Fruit fly (Drosophila melanogaster) whole organism, embryonic: ENCODE results near the gene CG46042.

ENCODE experiments used
- Atf-2 ChIP-seq: fragments of 200-800 bp; sonication (Bioruptor generic); optimal IDR thresholded peaks from 2 replicates; lab custom pipeline; 2016; ENCODE audit warnings: missing biosample characterization, missing genetic modification characterization
- CG10147 ChIP-seq: fragments of 200-800 bp; sonication (Bioruptor generic); optimal IDR thresholded peaks from 2 replicates; lab custom pipeline; 2019; ENCODE audit warnings: missing biosample characterization, mild to moderate bottlenecking, missing genetic modification characterization, moderate library complexity
- CG10209 ChIP-seq: fragments of 200-800 bp; sonication (Bioruptor generic); optimal IDR thresholded peaks from 3 replicates; lab custom pipeline; 2017; ENCODE audit warnings: missing biosample characterization, mild to moderate bottlenecking, missing genetic modification characterization, missing genetic modification reagents
- CG10274 ChIP-seq: fragments of 200-800 bp; sonication (Bioruptor generic); optimal IDR thresholded peaks from 3 replicates; lab custom pipeline; 2017; ENCODE audit warnings: missing biosample characterization, mild to moderate bottlenecking, missing genetic modification characterization
- CG10366 ChIP-seq: fragments of 200-800 bp; sonication (Bioruptor generic); IDR thresholded peaks from 2 replicates; pipeline ENCODE4 v1.3.6; 2022; ENCODE audit warnings: missing biosample characterization, missing genetic modification characterization
- CG12942 ChIP-seq: fragments of 200-800 bp; sonication (Bioruptor generic); optimal IDR thresholded peaks from 3 replicates; lab custom pipeline; 2016; ENCODE audit warnings: missing biosample characterization, missing genetic modification characterization
- CG14014 ChIP-seq: fragments of 200-800 bp; sonication (Bioruptor generic); IDR thresholded peaks from 2 replicates; pipeline ENCODE4 v1.3.6; 2022; ENCODE audit warnings: missing biosample characterization, missing genetic modification characterization
- CG15269 ChIP-seq: fragments of 200-800 bp; sonication (Bioruptor generic); optimal IDR thresholded peaks from 2 replicates; lab custom pipeline; 2018; ENCODE audit warnings: missing biosample characterization, mild to moderate bottlenecking, missing genetic modification characterization, moderate library complexity
- CG15696 ChIP-seq: fragments of 200-800 bp; sonication (Bioruptor generic); optimal IDR thresholded peaks from 2 replicates; lab custom pipeline; 2019; ENCODE audit warnings: missing biosample characterization, mild to moderate bottlenecking, missing genetic modification characterization, moderate library complexity
- CG16815 ChIP-seq: fragments of 200-800 bp; sonication (Bioruptor generic); optimal IDR thresholded peaks from 3 replicates; lab custom pipeline; 2017; ENCODE audit warnings: missing biosample characterization, mild to moderate bottlenecking, missing genetic modification characterization
- CG1832 ChIP-seq: fragments of 200-800 bp; sonication (Bioruptor generic); optimal IDR thresholded peaks from 2 replicates; lab custom pipeline; 2017; ENCODE audit warnings: missing biosample characterization, mild to moderate bottlenecking, missing genetic modification characterization, inconsistent platforms
- CG2678 ChIP-seq: fragments of 200-800 bp; sonication (Bioruptor generic); optimal IDR thresholded peaks from 3 replicates; lab custom pipeline; 2019; ENCODE audit warnings: missing biosample characterization, mild to moderate bottlenecking, missing genetic modification characterization, moderate library complexity
- CG30431 ChIP-seq: fragments of 200-800 bp; sonication (Bioruptor generic); optimal IDR thresholded peaks from 2 replicates; lab custom pipeline; 2017; ENCODE audit warnings: missing biosample characterization, missing genetic modification characterization
- CG33213 ChIP-seq: fragments of 200-800 bp; sonication (Bioruptor generic); optimal IDR thresholded peaks from 3 replicates; lab custom pipeline; 2016; ENCODE audit warnings: missing biosample characterization, missing genetic modification characterization
- CG4820 ChIP-seq: fragments of 200-800 bp; sonication (Bioruptor generic); optimal IDR thresholded peaks from 3 replicates; lab custom pipeline; 2016; ENCODE audit warnings: missing biosample characterization, missing genetic modification characterization
- CG6175 ChIP-seq: fragments of 200-800 bp; sonication (Bioruptor generic); IDR thresholded peaks from 3 replicates; pipeline ENCODE4 v1.3.6; 2022; ENCODE audit warnings: missing biosample characterization, missing genetic modification characterization
- CG7271 ChIP-seq: fragments of 200-800 bp; sonication (Bioruptor generic); optimal IDR thresholded peaks from 2 replicates; lab custom pipeline; 2018; ENCODE audit warnings: missing biosample characterization, mild to moderate bottlenecking, missing genetic modification characterization, moderate library complexity
- CG7963 ChIP-seq: fragments of 200-800 bp; sonication (Bioruptor generic); IDR thresholded peaks from 3 replicates; pipeline ENCODE4 v1.3.6; 2022; ENCODE audit warnings: missing biosample characterization, missing genetic modification characterization; ENCODE audit not compliant: partially characterized antibody
- Dek ChIP-seq: fragments of 200-800 bp; sonication (Bioruptor generic); optimal IDR thresholded peaks from 3 replicates; lab custom pipeline; 2019; ENCODE audit warnings: missing biosample characterization, mild to moderate bottlenecking, missing genetic modification characterization, moderate library complexity
- Doc2 ChIP-seq: fragments of 200-800 bp; sonication (Bioruptor generic); IDR thresholded peaks from 2 replicates; pipeline ENCODE4 v1.3.6; 2022; ENCODE audit warnings: missing biosample characterization, missing genetic modification characterization
- Ets65A ChIP-seq: fragments of 200-800 bp; sonication (Bioruptor generic); peaks from one replicate; lab custom pipeline; 2016; ENCODE audit warnings: missing biosample characterization, missing genetic modification characterization
- HLH4C ChIP-seq: fragments of 200-800 bp; sonication (Bioruptor generic); IDR thresholded peaks from 3 replicates; pipeline ENCODE4 v1.3.6; 2022; ENCODE audit warnings: missing biosample characterization, missing genetic modification characterization; ENCODE audit not compliant: partially characterized antibody
- HmgZ ChIP-seq: fragments of 200-800 bp; sonication (Bioruptor generic); optimal IDR thresholded peaks from 2 replicates; lab custom pipeline; 2018; ENCODE audit warnings: missing biosample characterization, mild to moderate bottlenecking, missing genetic modification characterization
- Lhr ChIP-seq: fragments of 200-800 bp; sonication (Bioruptor generic); optimal IDR thresholded peaks from 3 replicates; lab custom pipeline; 2017; ENCODE audit warnings: mild to moderate bottlenecking, missing biosample characterization, missing genetic modification reagents, missing genetic modification characterization
- NFAT ChIP-seq: fragments of 200-800 bp; sonication (Bioruptor generic); IDR thresholded peaks from 2 replicates; pipeline ENCODE4 v1.3.6; 2022; ENCODE audit warnings: missing biosample characterization, missing genetic modification characterization
- Sry-δ ChIP-seq: fragments of 200-800 bp; sonication (Bioruptor generic); optimal IDR thresholded peaks from 2 replicates; lab custom pipeline; 2016; ENCODE audit warnings: missing biosample characterization, missing genetic modification characterization
- Ssrp ChIP-seq: fragments of 200-800 bp; sonication (Bioruptor generic); optimal IDR thresholded peaks from 2 replicates; lab custom pipeline; 2018; ENCODE audit warnings: missing biosample characterization, mild to moderate bottlenecking, missing genetic modification characterization, moderate library complexity
- TFAM ChIP-seq: fragments of 200-800 bp; sonication (Bioruptor generic); optimal IDR thresholded peaks from 2 replicates; lab custom pipeline; 2017; ENCODE audit warnings: missing biosample characterization, missing genetic modification characterization, inconsistent platforms
- ara ChIP-seq: fragments of 200-800 bp; sonication (Bioruptor generic); IDR thresholded peaks from 2 replicates; pipeline ENCODE4 v1.3.6; 2022; ENCODE audit warnings: missing biosample characterization, missing genetic modification characterization
- ash1 ChIP-seq: fragments of 200-800 bp; sonication (Bioruptor generic); optimal IDR thresholded peaks from 2 replicates; lab custom pipeline; 2018; ENCODE audit warnings: missing biosample characterization, mild to moderate bottlenecking, missing genetic modification characterization
- btn ChIP-seq: fragments of 200-800 bp; sonication (Bioruptor generic); optimal IDR thresholded peaks from 2 replicates; lab custom pipeline; 2016; ENCODE audit warnings: missing biosample characterization, missing genetic modification characterization
- cad ChIP-seq: fragments of >200 bp; optimal IDR thresholded peaks from 2 replicates; lab custom pipeline; 2017; ENCODE audit warnings: missing biosample characterization, missing genetic modification characterization
- cg ChIP-seq: fragments of 200-800 bp; sonication (Bioruptor generic); optimal IDR thresholded peaks from 3 replicates; lab custom pipeline; 2019; ENCODE audit warnings: missing biosample characterization, mild to moderate bottlenecking, missing genetic modification characterization, moderate library complexity
- crp ChIP-seq, 2 experiments: fragments of 200-800 bp; sonication (Bioruptor generic); optimal IDR thresholded peaks; 2 replicates in 1 of 2; 3 replicates in 1 of 2; lab custom pipeline; 2017; ENCODE audit warnings: missing biosample characterization in 2 of 2, missing genetic modification characterization in 2 of 2, mild to moderate bottlenecking in 1 of 2, moderate library complexity in 1 of 2
- dati ChIP-seq: fragments of 200-800 bp; sonication (Bioruptor generic); IDR thresholded peaks from 2 replicates; pipeline ENCODE4 v1.3.6; 2022; ENCODE audit warnings: missing biosample characterization, missing genetic modification characterization
- fd64A ChIP-seq: fragments of 200-800 bp; sonication (Bioruptor generic); optimal IDR thresholded peaks from 3 replicates; lab custom pipeline; 2018; ENCODE audit warnings: missing biosample characterization, mild to moderate bottlenecking, missing genetic modification characterization
- gem ChIP-seq: fragments of 200-800 bp; sonication (Bioruptor generic); optimal IDR thresholded peaks from 2 replicates; lab custom pipeline; 2019; ENCODE audit warnings: missing biosample characterization, mild to moderate bottlenecking, missing genetic modification characterization, moderate library complexity
- gfzf ChIP-seq: fragments of 200-800 bp; sonication (Bioruptor generic); optimal IDR thresholded peaks from 2 replicates; lab custom pipeline; 2016; ENCODE audit warnings: missing biosample characterization, mild to moderate bottlenecking, missing genetic modification characterization, moderate library complexity
- klu ChIP-seq: fragments of 200-800 bp; sonication (Bioruptor generic); IDR thresholded peaks from 2 replicates; pipeline ENCODE4 v1.3.6; 2022; ENCODE audit warnings: missing biosample characterization, missing genetic modification characterization
- pzg ChIP-seq: fragments of 200-800 bp; sonication (Bioruptor generic); optimal IDR thresholded peaks from 3 replicates; lab custom pipeline; 2018; ENCODE audit warnings: missing biosample characterization, mild to moderate bottlenecking, missing genetic modification characterization, moderate library complexity
- repo ChIP-seq: fragments of 200-800 bp; sonication (Bioruptor generic); optimal IDR thresholded peaks from 2 replicates; lab custom pipeline; 2016; ENCODE audit warnings: missing biosample characterization, missing genetic modification characterization
- rib ChIP-seq: fragments of 200-800 bp; sonication (Bioruptor generic); IDR thresholded peaks from 2 replicates; pipeline ENCODE4 v1.3.6; 2022; ENCODE audit warnings: missing biosample characterization, missing genetic modification characterization
- ro ChIP-seq: fragments of 200-800 bp; sonication (Bioruptor generic); IDR thresholded peaks from 2 replicates; pipeline ENCODE4 v1.3.6; 2022; ENCODE audit warnings: missing biosample characterization, missing genetic modification characterization
- sens-2 ChIP-seq: fragments of 200-800 bp; sonication (Bioruptor generic); IDR thresholded peaks from 2 replicates; pipeline ENCODE4 v1.3.6; 2022; ENCODE audit warnings: missing biosample characterization, missing genetic modification characterization
- sim ChIP-seq: fragments of 200-800 bp; sonication (Bioruptor generic); IDR thresholded peaks from 2 replicates; pipeline ENCODE4 v1.3.6; 2022; ENCODE audit warnings: missing biosample characterization, missing genetic modification characterization
- sisA ChIP-seq: fragments of 200-800 bp; sonication (Bioruptor generic); IDR thresholded peaks from 2 replicates; pipeline ENCODE4 v1.3.6; 2022; ENCODE audit warnings: missing biosample characterization, missing genetic modification characterization
- slbo ChIP-seq: fragments of 200-800 bp; sonication (Bioruptor generic); IDR thresholded peaks from 2 replicates; pipeline ENCODE4 v1.3.6; 2022; ENCODE audit warnings: missing biosample characterization, missing genetic modification characterization
- tap ChIP-seq: fragments of 200-800 bp; optimal IDR thresholded peaks from 3 replicates; lab custom pipeline; 2019; ENCODE audit warnings: missing biosample characterization, mild to moderate bottlenecking, missing genetic modification characterization, moderate library complexity
- twi ChIP-seq: fragments of 200-800 bp; optimal IDR thresholded peaks from 2 replicates; lab custom pipeline; 2019; ENCODE audit warnings: missing biosample characterization, mild to moderate bottlenecking, missing genetic modification characterization, moderate library complexity
- unpg ChIP-seq: fragments of 200-800 bp; sonication (Bioruptor generic); optimal IDR thresholded peaks from 3 replicates; lab custom pipeline; 2018; ENCODE audit warnings: missing biosample characterization, mild to moderate bottlenecking, missing genetic modification characterization, moderate library complexity

Gene CG46042

dm6 chr3R:19904865-19905373 is 37.3 kb downstream of the CG46042 start, which contains the start of the genes Surf6 and RhoGAP92B (continued):
- TF ChIP-seq CG15269 (tag; lab: Kevin White, UChicago) (peak; percentile 45), gem (tag; lab: Kevin White, UChicago) (peak; percentile 61), CG30431 (GFP tag; lab: Kevin White, UChicago) (no peak), HmgZ (tag; lab: Kevin White, UChicago) (peak; percentile 79), TFAM (GFP tag; lab: Kevin White, UChicago) (no peak), rib (GFP tag; lab: Robert Waterston, UW) (no peak), Dek (peak; percentile 39), CG1832 (GFP tag; lab: Kevin White, UChicago) (no peak), CG4820 (GFP tag; lab: Kevin White, UChicago) (peak; percentile 53), ro (GFP tag; lab: Robert Waterston, UW) (no peak), tap (peak; percentile 2), CG2678 (tag; lab: Kevin White, UChicago) (peak; percentile 64), pzg (GFP tag; lab: Kevin White, UChicago) (peak; percentile 95), CG10274 (GFP tag; lab: Kevin White, UChicago) (no peak), CG16815 (no peak), Lhr (GFP tag; lab: Kevin White, UChicago) (peak; percentile 84), CG10366 (GFP tag; lab: Robert Waterston, UW) (0 out of 2 replicates have a peak, but pooled peaks have one; percentile 24), Ets65A (GFP tag; lab: Kevin White, UChicago) (peak; percentile 94), unpg (peak; percentile 55), NFAT (GFP tag; lab: Robert Waterston, UW) (peak; percentile 31; the same call in 1 of the 2 replicates), CG33213 (GFP tag; lab: Kevin White, UChicago) (peak; percentile 76), btn (GFP tag; lab: Kevin White, UChicago) (no peak), HLH4C (GFP tag; lab: Robert Waterston, UW) (peak; percentile 59; the same call in 1 of the 3 replicates), sisA (GFP tag; lab: Robert Waterston, UW) (peak; percentile 36; the same call in 1 of the 2 replicates), Ssrp (tag; lab: Kevin White, UChicago) (peak; percentile 46), gfzf (GFP tag; lab: Kevin White, UChicago) (peak; percentile 96), sim (GFP tag; lab: Robert Waterston, UW) (0 out of 2 replicates have a peak, but pooled peaks have one; percentile 8), CG10209 (GFP tag; lab: Kevin White, UChicago) (peak; percentile 60), cad (GFP tag; lab: Kevin White, UChicago) (no peak), CG15696 (tag; lab: Kevin White, UChicago) (peak; percentile 47), CG6175 (GFP tag; lab: Robert Waterston, UW) (no peak), crp (GFP tag; optimal IDR thresholded peaks at IDR 0.05; lab: Kevin White, UChicago) (peak in 1 of 2 experiments; percentile 62), CG10147 (GFP tag; lab: Kevin White, UChicago) (peak; percentile 38), CG7963 (GFP tag; lab: Robert Waterston, UW) (no peak), ash1 (GFP tag; lab: Kevin White, UChicago) (no peak), klu (GFP tag; lab: Robert Waterston, UW) (no peak), Sry-δ (GFP tag; lab: Kevin White, UChicago) (peak; percentile 65), dati (no peak), slbo (GFP tag; lab: Robert Waterston, UW) (peak; percentile 38), CG12942 (GFP tag; lab: Kevin White, UChicago) (peak; percentile 49), fd64A (GFP tag; lab: Kevin White, UChicago) (peak; percentile 23), repo (GFP tag; lab: Kevin White, UChicago) (peak; percentile 34), Atf-2 (GFP tag; lab: Kevin White, UChicago) (peak; percentile 33), cg (GFP tag; lab: Kevin White, UChicago) (peak; percentile 58), twi (tag; lab: Kevin White, UChicago) (peak; percentile 38), sens-2 (no peak), Doc2 (GFP tag; lab: Robert Waterston, UW) (no peak), ara (GFP tag; lab: Robert Waterston, UW) (peak; percentile 45; the same call in 1 of the 2 replicates), CG7271 (tag; lab: Kevin White, UChicago) (peak; percentile 5), CG14014 (GFP tag; lab: Robert Waterston, UW) (peak; percentile 45; the same call in 1 of the 2 replicates)
